Fruit fly (Drosophila melanogaster) whole organism, embryonic: ENCODE data around the gene Drep4.

Experiments used
- CG10959 ChIP-seq: fragments of 200-800 bp; sonication (Bioruptor generic); IDR thresholded peaks from 2 replicates; pipeline ENCODE4 v1.3.6; 2022; ENCODE audit warnings: missing biosample characterization, missing genetic modification characterization
- CG11456 ChIP-seq: fragments of 200-800 bp; sonication (Bioruptor generic); IDR thresholded peaks from 3 replicates; pipeline ENCODE4 v1.3.6; 2022; ENCODE audit warnings: missing biosample characterization, missing genetic modification characterization
- CG11504 ChIP-seq: fragments of 200-800 bp; sonication (Bioruptor generic); optimal IDR thresholded peaks from 3 replicates; lab custom pipeline; 2019; ENCODE audit warnings: missing biosample characterization, mild to moderate bottlenecking, missing genetic modification characterization, moderate library complexity
- CG12104 ChIP-seq: fragments of 200-800 bp; sonication (Bioruptor generic); optimal IDR thresholded peaks from 3 replicates; lab custom pipeline; 2016; ENCODE audit warnings: missing biosample characterization, missing genetic modification characterization
- CG13296 ChIP-seq: fragments of 200-800 bp; sonication (Bioruptor generic); optimal IDR thresholded peaks from 3 replicates; lab custom pipeline; 2018; ENCODE audit warnings: missing biosample characterization, mild to moderate bottlenecking, missing genetic modification characterization
- CG13624 ChIP-seq: fragments of 200-800 bp; sonication (Bioruptor generic); optimal IDR thresholded peaks from 2 replicates; lab custom pipeline; 2016; ENCODE audit warnings: missing biosample characterization, missing genetic modification characterization
- CG15514 ChIP-seq: fragments of 200-800 bp; sonication (Bioruptor generic); optimal IDR thresholded peaks from 3 replicates; lab custom pipeline; 2017; ENCODE audit warnings: missing biosample characterization, missing genetic modification characterization, mild to moderate bottlenecking, moderate library complexity, missing genetic modification reagents
- CG1603 ChIP-seq: fragments of 200-800 bp; sonication (Bioruptor generic); optimal IDR thresholded peaks from 2 replicates; lab custom pipeline; 2019; ENCODE audit warnings: missing biosample characterization, mild to moderate bottlenecking, missing genetic modification characterization, moderate library complexity
- CG17328 ChIP-seq: fragments of 200-800 bp; sonication (Bioruptor generic); IDR thresholded peaks from 2 replicates; pipeline ENCODE4 v1.3.6; 2022; ENCODE audit warnings: missing biosample characterization, missing genetic modification characterization
- CG2199 ChIP-seq: fragments of 200-800 bp; sonication (Bioruptor generic); IDR thresholded peaks from 3 replicates; pipeline ENCODE4 v1.3.6; 2022; ENCODE audit warnings: missing biosample characterization, missing genetic modification characterization
- CG30431 ChIP-seq: fragments of 200-800 bp; sonication (Bioruptor generic); optimal IDR thresholded peaks from 2 replicates; lab custom pipeline; 2017; ENCODE audit warnings: missing biosample characterization, missing genetic modification characterization
- CG33557 ChIP-seq: fragments of 200-800 bp; sonication (Bioruptor generic); optimal IDR thresholded peaks from 2 replicates; lab custom pipeline; 2019; ENCODE audit warnings: missing biosample characterization, mild to moderate bottlenecking, missing genetic modification characterization, moderate library complexity
- CG6654 ChIP-seq: fragments of 200-800 bp; sonication (Bioruptor generic); optimal IDR thresholded peaks from 2 replicates; lab custom pipeline; 2017; ENCODE audit warnings: missing biosample characterization, mild to moderate bottlenecking, missing genetic modification characterization
- CG6791 ChIP-seq: fragments of 200-800 bp; sonication (Bioruptor generic); IDR thresholded peaks from 3 replicates; pipeline ENCODE4 v1.3.6; 2022; ENCODE audit warnings: missing biosample characterization, missing genetic modification characterization; ENCODE audit not compliant: partially characterized antibody
- CG7928 ChIP-seq: fragments of 200-800 bp; sonication (Bioruptor generic); optimal IDR thresholded peaks from 2 replicates; lab custom pipeline; 2017; ENCODE audit warnings: missing biosample characterization, mild to moderate bottlenecking, missing genetic modification characterization
- CG8765 ChIP-seq: fragments of 200-800 bp; sonication (Bioruptor generic); IDR thresholded peaks from 2 replicates; pipeline ENCODE4 v1.3.6; 2022; ENCODE audit warnings: missing biosample characterization, missing genetic modification characterization
- CG9215 ChIP-seq: fragments of 200-800 bp; sonication (Bioruptor generic); IDR thresholded peaks from 2 replicates; pipeline ENCODE4 v1.3.6; 2022; ENCODE audit warnings: missing biosample characterization, missing genetic modification characterization
- CG9727 ChIP-seq: fragments of 200-800 bp; sonication (Bioruptor generic); optimal IDR thresholded peaks from 3 replicates; lab custom pipeline; 2017; ENCODE audit warnings: missing biosample characterization, mild to moderate bottlenecking, missing genetic modification characterization
- Deaf1 ChIP-seq: fragments of 200-800 bp; optimal IDR thresholded peaks from 3 replicates; lab custom pipeline; 2019; ENCODE audit warnings: missing biosample characterization, mild to moderate bottlenecking, missing genetic modification characterization, moderate library complexity
- E2f1 ChIP-seq: fragments of 200-800 bp; sonication (Bioruptor generic); IDR thresholded peaks from 2 replicates; pipeline ENCODE4 v1.3.6; 2022; ENCODE audit warnings: missing biosample characterization, missing genetic modification characterization
- HLH54F ChIP-seq: fragments of 200-800 bp; sonication (Bioruptor generic); optimal IDR thresholded peaks from 3 replicates; lab custom pipeline; 2016; ENCODE audit warnings: missing biosample characterization, missing genetic modification characterization
- HmgZ ChIP-seq: fragments of 200-800 bp; sonication (Bioruptor generic); optimal IDR thresholded peaks from 2 replicates; lab custom pipeline; 2018; ENCODE audit warnings: missing biosample characterization, mild to moderate bottlenecking, missing genetic modification characterization
- Lim3 ChIP-seq: fragments of 200-800 bp; sonication (Bioruptor generic); IDR thresholded peaks from 2 replicates; pipeline ENCODE4 v1.3.6; 2022; ENCODE audit warnings: missing biosample characterization, missing genetic modification characterization
- Lpt ChIP-seq: fragments of >200 bp; optimal IDR thresholded peaks from 2 replicates; lab custom pipeline; 2018; ENCODE audit warnings: missing biosample characterization, missing genetic modification characterization
- MTF-1 ChIP-seq: fragments of 200-800 bp; sonication (Bioruptor generic); optimal IDR thresholded peaks from 2 replicates; lab custom pipeline; 2018; ENCODE audit warnings: missing biosample characterization, mild to moderate bottlenecking, missing genetic modification characterization, borderline replicate concordance
- Scr ChIP-seq: fragments of 200-800 bp; sonication (Bioruptor generic); IDR thresholded peaks from 2 replicates; pipeline ENCODE4 v1.3.6; 2022; ENCODE audit warnings: missing biosample characterization, missing genetic modification characterization; ENCODE audit not compliant: partially characterized antibody
- Sin3A ChIP-seq: fragments of >200 bp; optimal IDR thresholded peaks from 2 replicates; lab custom pipeline; 2018
- Sox100B ChIP-seq: fragments of 200-800 bp; sonication (Bioruptor generic); optimal IDR thresholded peaks from 3 replicates; lab custom pipeline; 2018; ENCODE audit warnings: missing biosample characterization, mild to moderate bottlenecking, missing genetic modification characterization
- Sox102F ChIP-seq: fragments of 200-800 bp; sonication (Bioruptor generic); optimal IDR thresholded peaks from 2 replicates; lab custom pipeline; 2018; ENCODE audit warnings: missing biosample characterization, mild to moderate bottlenecking, missing genetic modification characterization, moderate library complexity
- Spps ChIP-seq: fragments of 200-800 bp; sonication (Bioruptor generic); optimal IDR thresholded peaks from 2 replicates; lab custom pipeline; 2018; ENCODE audit warnings: missing biosample characterization, mild to moderate bottlenecking, missing genetic modification characterization
- Usf ChIP-seq: fragments of 200-800 bp; sonication (Bioruptor generic); optimal IDR thresholded peaks from 2 replicates; lab custom pipeline; 2017; ENCODE audit warnings: missing genotype, missing biosample characterization, missing genetic modification characterization
- az2 ChIP-seq: fragments of 200-800 bp; sonication (Bioruptor generic); optimal IDR thresholded peaks from 3 replicates; lab custom pipeline; 2016; ENCODE audit warnings: missing biosample characterization, missing genetic modification characterization
- chinmo ChIP-seq: fragments of 200-800 bp; sonication (Bioruptor generic); IDR thresholded peaks from 4 replicates; pipeline ENCODE4 v1.3.6; 2022; ENCODE audit warnings: missing biosample characterization, missing genetic modification characterization; ENCODE audit not compliant: partially characterized antibody
- croc ChIP-seq: fragments of 200-800 bp; sonication (Bioruptor generic); conservative IDR thresholded peaks from 3 replicates; pipeline ENCODE4 v1.3.6; 2022; ENCODE audit warnings: missing biosample characterization, missing genetic modification characterization
- danr ChIP-seq: fragments of 200-800 bp; sonication (Bioruptor generic); IDR thresholded peaks from 2 replicates; pipeline ENCODE4 v1.3.6; 2022; ENCODE audit warnings: missing biosample characterization, missing genetic modification characterization
- en ChIP-seq: fragments of 200-800 bp; sonication (Bioruptor generic); optimal IDR thresholded peaks from 2 replicates; lab custom pipeline; 2016; ENCODE audit warnings: missing biosample characterization, missing genetic modification characterization
- eyg ChIP-seq: fragments of 200-800 bp; sonication (Bioruptor generic); optimal IDR thresholded peaks from 3 replicates; lab custom pipeline; 2016; ENCODE audit warnings: missing biosample characterization, missing genetic modification characterization
- gcm ChIP-seq: fragments of 200-800 bp; sonication (Bioruptor generic); optimal IDR thresholded peaks from 2 replicates; lab custom pipeline; 2019; ENCODE audit warnings: missing biosample characterization, mild to moderate bottlenecking, missing genetic modification characterization, moderate library complexity
- her ChIP-seq: fragments of 200-800 bp; sonication (Bioruptor generic); optimal IDR thresholded peaks from 2 replicates; lab custom pipeline; 2016; ENCODE audit warnings: missing biosample characterization, missing genetic modification characterization
- kay ChIP-seq: fragments of 200-800 bp; sonication (Bioruptor generic); optimal IDR thresholded peaks from 2 replicates; lab custom pipeline; 2016; ENCODE audit warnings: missing biosample characterization, missing genetic modification characterization
- knrl ChIP-seq: fragments of 200-800 bp; sonication (Bioruptor generic); IDR thresholded peaks from 3 replicates; pipeline ENCODE4 v1.3.6; 2022; ENCODE audit warnings: missing biosample characterization, missing genetic modification characterization; ENCODE audit not compliant: partially characterized antibody
- pros ChIP-seq: fragments of 200-800 bp; sonication (Bioruptor generic); optimal IDR thresholded peaks from 3 replicates; lab custom pipeline; 2019; ENCODE audit warnings: missing biosample characterization, mild to moderate bottlenecking, missing genetic modification characterization, moderate library complexity
- row ChIP-seq: fragments of 200-800 bp; sonication (Bioruptor generic); IDR thresholded peaks from 3 replicates; pipeline ENCODE4 v1.3.6; 2022; ENCODE audit warnings: missing biosample characterization, missing genetic modification characterization
- salm ChIP-seq: fragments of 200-800 bp; sonication (Bioruptor generic); optimal IDR thresholded peaks from 2 replicates; lab custom pipeline; 2018; ENCODE audit warnings: missing biosample characterization, mild to moderate bottlenecking, missing genetic modification characterization
- slp2 ChIP-seq: fragments of 200-800 bp; sonication (Bioruptor generic); optimal IDR thresholded peaks from 2 replicates; lab custom pipeline; 2016; ENCODE audit warnings: missing biosample characterization, missing genetic modification characterization
- ssp ChIP-seq: fragments of 200-800 bp; sonication (Bioruptor generic); IDR thresholded peaks from 2 replicates; pipeline ENCODE4 v1.3.6; 2022; ENCODE audit warnings: missing biosample characterization, missing genetic modification characterization
- zen ChIP-seq: fragments of 200-800 bp; sonication (Bioruptor generic); optimal IDR thresholded peaks from 3 replicates; lab custom pipeline; 2018; ENCODE audit warnings: missing biosample characterization, mild to moderate bottlenecking, missing genetic modification characterization, moderate library complexity

Drep4 gene

DNA sequence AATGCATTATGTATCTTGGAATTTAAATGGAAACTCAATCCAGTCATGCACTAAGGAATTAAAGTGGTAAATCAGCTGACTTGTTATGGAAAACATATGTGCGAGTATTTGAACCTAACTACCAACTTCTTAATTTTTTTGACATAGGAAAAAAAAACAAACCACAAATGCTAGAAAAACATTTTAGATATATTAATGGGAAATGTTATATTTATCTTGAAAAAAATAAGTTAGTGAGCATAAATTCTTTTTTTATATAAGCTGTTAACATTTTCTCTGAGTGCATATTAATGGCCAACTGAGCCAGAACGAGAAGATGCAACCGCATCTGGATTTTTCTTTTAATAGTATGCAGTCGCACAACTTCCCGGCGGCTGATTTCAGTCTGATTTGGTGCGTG is 35.1 kb downstream of the Drep4 start:
- TF ChIP-seq CG13624 (GFP tag; lab: Kevin White, UChicago) (no peak), CG10959 (GFP tag; lab: Robert Waterston, UW) (no peak), Usf (GFP tag; lab: Kevin White, UChicago) (no peak), CG7928 (GFP tag; lab: Kevin White, UChicago) (no peak), knrl (GFP tag; lab: Robert Waterston, UW) (no peak), CG8765 (GFP tag; lab: Robert Waterston, UW) (no peak)

dm6 chr2L:13245855-13246645 is 40.2 kb downstream of the Drep4 start, which contains the start of gene CG16820:
TSS of gene CG16820 (plus strand) at chr2L:13246232.
- TF ChIP-seq gcm (GFP tag; lab: Kevin White, UChicago) (no peak), salm (tag; lab: Kevin White, UChicago) (no peak), az2 (GFP tag; lab: Kevin White, UChicago) (no peak), chinmo (GFP tag; lab: Robert Waterston, UW) (peak; percentile 56; the same call in 1 of the 4 replicates), CG6654 (peak; percentile 54), Deaf1 (tag; lab: Kevin White, UChicago) (peak; percentile 93), HmgZ (tag; lab: Kevin White, UChicago) (no peak), Lpt (GFP tag; lab: Kevin White, UChicago) (no peak), zen (no peak), CG15514 (GFP tag; lab: Kevin White, UChicago) (peak; percentile 96), E2f1 (GFP tag; lab: Robert Waterston, UW) (no peak)

DNA sequence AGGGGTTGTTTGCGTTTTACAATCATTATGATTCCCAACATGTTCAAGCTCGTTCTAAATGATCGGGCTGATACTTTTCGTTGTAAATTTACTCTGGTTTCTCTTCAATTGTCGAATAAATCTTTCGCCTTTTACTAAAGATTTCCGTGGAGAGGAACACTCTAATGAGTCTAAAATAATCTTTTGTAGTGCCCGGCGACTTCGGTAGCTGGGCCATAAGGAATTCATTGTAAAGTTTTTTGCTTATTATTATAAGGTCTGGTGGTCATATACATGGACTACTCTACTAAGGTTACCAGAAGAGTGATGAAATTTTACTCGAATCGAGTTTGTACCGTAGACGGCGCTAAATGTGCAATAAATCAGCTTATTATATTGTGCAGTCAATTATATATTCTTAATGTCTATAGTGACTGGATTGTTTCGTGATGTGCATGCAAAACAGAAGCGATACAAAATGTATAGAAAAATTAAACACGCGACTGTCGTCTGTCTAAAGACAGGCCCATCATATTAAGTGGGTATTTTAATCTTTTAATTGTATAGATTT is 41.4 kb downstream of the Drep4 start:
- TF ChIP-seq Sin3A (lab: Kevin White, UChicago) = no peak
- peak; percentile 69; the same call in 1 of the 3 replicates for TF ChIP-seq CG2199 (GFP tag; lab: Robert Waterston, UW)
- no peak for TF ChIP-seq CG30431 (GFP tag; lab: Kevin White, UChicago)
- TF ChIP-seq CG33557 (GFP tag; lab: Kevin White, UChicago) = no peak
- no peak for TF ChIP-seq Spps (tag; lab: Kevin White, UChicago)
- TF ChIP-seq kay (GFP tag; lab: Kevin White, UChicago) = no peak
- no peak for TF ChIP-seq row (GFP tag; lab: Robert Waterston, UW)
- no peak for TF ChIP-seq Sox100B (GFP tag; lab: Kevin White, UChicago)
- TF ChIP-seq Lim3 (GFP tag; lab: Robert Waterston, UW) = no peak
- no peak for TF ChIP-seq CG13296 (GFP tag; lab: Kevin White, UChicago)
- TF ChIP-seq ssp (GFP tag; lab: Robert Waterston, UW) = no peak
- TF ChIP-seq CG17328 (GFP tag; lab: Robert Waterston, UW) = 0 out of 2 replicates have a peak, but pooled peaks have one; percentile 14
- TF ChIP-seq danr (GFP tag; lab: Robert Waterston, UW) = no peak
- no peak for TF ChIP-seq HLH54F (GFP tag; lab: Kevin White, UChicago)
- TF ChIP-seq CG12104 (GFP tag; lab: Kevin White, UChicago) = no peak
- TF ChIP-seq MTF-1 = no peak
- no peak for TF ChIP-seq CG11504 (tag; lab: Kevin White, UChicago)
- TF ChIP-seq Sox102F = no peak
- TF ChIP-seq CG9215 (GFP tag; lab: Robert Waterston, UW) = no peak
- no peak for TF ChIP-seq Scr (GFP tag; lab: Robert Waterston, UW)
- TF ChIP-seq en (GFP tag; lab: Kevin White, UChicago) = no peak
- no peak for TF ChIP-seq CG1603 (tag; lab: Kevin White, UChicago)
- TF ChIP-seq CG11456 (GFP tag; lab: Robert Waterston, UW) = no peak
- peak; percentile 95 for TF ChIP-seq pros (GFP tag; lab: Kevin White, UChicago)
- TF ChIP-seq her (GFP tag; lab: Kevin White, UChicago) = no peak
- no peak for TF ChIP-seq croc
- no peak for TF ChIP-seq CG9727
- no peak for TF ChIP-seq CG6791 (GFP tag; lab: Robert Waterston, UW)
- no peak for TF ChIP-seq slp2 (GFP tag; lab: Kevin White, UChicago)
- no peak for TF ChIP-seq eyg
